Fruit fly (Drosophila melanogaster) whole organism, embryonic: Measurements from ENCODE around the gene CG6277.
A peak's percentile ranks its signal among the peaks of the same experiment; 100 is the strongest.

Experiments
- Abd-B ChIP-seq: fragments of 200-800 bp; sonication (Bioruptor generic); optimal IDR thresholded peaks from 2 replicates; lab custom pipeline; 2018; ENCODE audit warnings: missing biosample characterization, mild to moderate bottlenecking, missing genetic modification characterization, moderate library complexity
- Antp ChIP-seq: fragments of 200-800 bp; sonication (Bioruptor generic); optimal IDR thresholded peaks from 3 replicates; lab custom pipeline; 2016; ENCODE audit warnings: missing biosample characterization, missing genetic modification characterization
- Bgb ChIP-seq: fragments of 200-800 bp; sonication (Bioruptor generic); IDR thresholded peaks from 2 replicates; pipeline ENCODE4 v1.3.6; 2022; ENCODE audit warnings: missing biosample characterization, missing genetic modification characterization; ENCODE audit not compliant: partially characterized antibody
- CG10267 ChIP-seq: fragments of 200-800 bp; sonication (Bioruptor generic); optimal IDR thresholded peaks from 2 replicates; lab custom pipeline; 2018; ENCODE audit warnings: missing biosample characterization, mild to moderate bottlenecking, missing genetic modification characterization, moderate library complexity
- CG10543 ChIP-seq: fragments of 200-800 bp; sonication (Bioruptor generic); optimal IDR thresholded peaks from 3 replicates; lab custom pipeline; 2017; ENCODE audit warnings: missing biosample characterization, mild to moderate bottlenecking, missing genetic modification characterization, moderate library complexity
- CG10979 ChIP-seq: fragments of 200-800 bp; sonication (Bioruptor generic); optimal IDR thresholded peaks from 2 replicates; lab custom pipeline; 2018; ENCODE audit warnings: missing biosample characterization, mild to moderate bottlenecking, missing genetic modification characterization, moderate library complexity
- CG12659 ChIP-seq: fragments of 200-800 bp; sonication (Bioruptor generic); optimal IDR thresholded peaks from 3 replicates; lab custom pipeline; 2017; ENCODE audit warnings: mild to moderate bottlenecking, missing biosample characterization, missing genetic modification reagents, missing genetic modification characterization
- CG15073 ChIP-seq: fragments of 200-800 bp; sonication (Bioruptor generic); optimal IDR thresholded peaks from 2 replicates; lab custom pipeline; 2016; ENCODE audit warnings: missing biosample characterization, missing genetic modification characterization
- CG15514 ChIP-seq: fragments of 200-800 bp; sonication (Bioruptor generic); optimal IDR thresholded peaks from 3 replicates; lab custom pipeline; 2017; ENCODE audit warnings: missing biosample characterization, missing genetic modification characterization, mild to moderate bottlenecking, moderate library complexity, missing genetic modification reagents
- CG1603 ChIP-seq: fragments of 200-800 bp; sonication (Bioruptor generic); optimal IDR thresholded peaks from 2 replicates; lab custom pipeline; 2019; ENCODE audit warnings: missing biosample characterization, mild to moderate bottlenecking, missing genetic modification characterization, moderate library complexity
- CG1647 ChIP-seq: fragments of 200-800 bp; sonication (Bioruptor generic); optimal IDR thresholded peaks from 3 replicates; lab custom pipeline; 2016; ENCODE audit warnings: missing biosample characterization, missing genetic modification characterization
- CG18619 ChIP-seq: fragments of 200-800 bp; sonication (Bioruptor generic); optimal IDR thresholded peaks from 3 replicates; lab custom pipeline; 2017; ENCODE audit warnings: missing biosample characterization, mild to moderate bottlenecking, missing genetic modification characterization
- CG3065 ChIP-seq: fragments of 200-800 bp; sonication (Bioruptor generic); optimal IDR thresholded peaks from 2 replicates; lab custom pipeline; 2016; ENCODE audit warnings: missing biosample characterization, missing genetic modification characterization
- CG31224 ChIP-seq: fragments of 200-800 bp; sonication (Bioruptor generic); IDR thresholded peaks from 2 replicates; pipeline ENCODE4 v1.3.6; 2022; ENCODE audit warnings: missing biosample characterization, missing genetic modification characterization
- CG3281 ChIP-seq: fragments of 200-800 bp; sonication (Bioruptor generic); optimal IDR thresholded peaks from 3 replicates; lab custom pipeline; 2017; ENCODE audit warnings: missing biosample characterization, mild to moderate bottlenecking, missing genetic modification characterization
- CG34376 ChIP-seq: fragments of 200-800 bp; sonication (Bioruptor generic); optimal IDR thresholded peaks from 2 replicates; lab custom pipeline; 2018; ENCODE audit warnings: missing biosample characterization, mild to moderate bottlenecking, missing genetic modification characterization
- CG6272 ChIP-seq: fragments of 200-800 bp; sonication (Bioruptor generic); IDR thresholded peaks from 2 replicates; pipeline ENCODE4 v1.3.6; 2022; ENCODE audit warnings: missing biosample characterization, missing genetic modification characterization
- CG6689 ChIP-seq: fragments of 200-800 bp; sonication (Bioruptor generic); IDR thresholded peaks from 2 replicates; pipeline ENCODE4 v1.3.6; 2022; ENCODE audit warnings: missing biosample characterization, missing genetic modification characterization
- CG6791 ChIP-seq: fragments of 200-800 bp; sonication (Bioruptor generic); IDR thresholded peaks from 3 replicates; pipeline ENCODE4 v1.3.6; 2022; ENCODE audit warnings: missing biosample characterization, missing genetic modification characterization; ENCODE audit not compliant: partially characterized antibody
- CG7372 ChIP-seq: fragments of 200-800 bp; sonication (Bioruptor generic); IDR thresholded peaks from 2 replicates; pipeline ENCODE4 v1.3.6; 2022; ENCODE audit warnings: missing biosample characterization, missing genetic modification characterization
- CG9609 ChIP-seq: fragments of 200-800 bp; sonication (Bioruptor generic); optimal IDR thresholded peaks from 3 replicates; lab custom pipeline; 2016; ENCODE audit warnings: missing biosample characterization, missing genetic modification characterization
- Dp ChIP-seq: fragments of 200-800 bp; sonication (Bioruptor generic); optimal IDR thresholded peaks from 2 replicates; lab custom pipeline; 2018; ENCODE audit warnings: missing biosample characterization, mild to moderate bottlenecking, missing genetic modification characterization, moderate library complexity
- Dref ChIP-seq: fragments of 200-800 bp; sonication (Bioruptor generic); IDR thresholded peaks from 2 replicates; pipeline ENCODE4 v1.3.6; 2022; ENCODE audit warnings: missing biosample characterization, missing genetic modification characterization
- Fer1 ChIP-seq: fragments of 200-800 bp; sonication (Bioruptor generic); optimal IDR thresholded peaks from 2 replicates; lab custom pipeline; 2017; ENCODE audit warnings: missing biosample characterization, mild to moderate bottlenecking, missing genetic modification characterization
- Hr3 ChIP-seq: fragments of 200-800 bp; sonication (Bioruptor generic); optimal IDR thresholded peaks from 3 replicates; lab custom pipeline; 2016; ENCODE audit warnings: missing biosample characterization, missing genetic modification characterization
- MTF-1 ChIP-seq: fragments of 200-800 bp; sonication (Bioruptor generic); optimal IDR thresholded peaks from 2 replicates; lab custom pipeline; 2018; ENCODE audit warnings: missing biosample characterization, mild to moderate bottlenecking, missing genetic modification characterization, borderline replicate concordance
- Mad ChIP-seq: fragments of 200-800 bp; sonication (Bioruptor generic); optimal IDR thresholded peaks from 2 replicates; lab custom pipeline; 2016; ENCODE audit warnings: missing biosample characterization, missing genetic modification characterization
- Meics ChIP-seq: fragments of 200-800 bp; sonication (Bioruptor generic); optimal IDR thresholded peaks from 2 replicates; lab custom pipeline; 2017; ENCODE audit warnings: missing biosample characterization, mild to moderate bottlenecking, missing genetic modification characterization
- Myb ChIP-seq: fragments of 200-800 bp; sonication (Bioruptor generic); optimal IDR thresholded peaks from 2 replicates; lab custom pipeline; 2016; ENCODE audit warnings: missing biosample characterization, missing genetic modification characterization
- NFAT ChIP-seq: fragments of 200-800 bp; sonication (Bioruptor generic); IDR thresholded peaks from 2 replicates; pipeline ENCODE4 v1.3.6; 2022; ENCODE audit warnings: missing biosample characterization, missing genetic modification characterization
- Sox102F ChIP-seq: fragments of 200-800 bp; sonication (Bioruptor generic); optimal IDR thresholded peaks from 2 replicates; lab custom pipeline; 2018; ENCODE audit warnings: missing biosample characterization, mild to moderate bottlenecking, missing genetic modification characterization, moderate library complexity
- Vsx1 ChIP-seq: fragments of 200-800 bp; sonication (Bioruptor generic); optimal IDR thresholded peaks from 2 replicates; lab custom pipeline; 2017; ENCODE audit warnings: missing biosample characterization, mild to moderate bottlenecking, missing genetic modification characterization, missing genetic modification reagents
- YL-1 ChIP-seq: fragments of 200-800 bp; sonication (Bioruptor generic); optimal IDR thresholded peaks from 3 replicates; lab custom pipeline; 2017; ENCODE audit warnings: missing biosample characterization, mild to moderate bottlenecking, missing genetic modification characterization
- aop ChIP-seq: fragments of 200-800 bp; sonication (Bioruptor generic); IDR thresholded peaks from 2 replicates; pipeline ENCODE4 v1.3.6; 2022; ENCODE audit warnings: missing biosample characterization, missing genetic modification characterization
- ash1 ChIP-seq: fragments of 200-800 bp; sonication (Bioruptor generic); optimal IDR thresholded peaks from 2 replicates; lab custom pipeline; 2018; ENCODE audit warnings: missing biosample characterization, mild to moderate bottlenecking, missing genetic modification characterization
- bab2 ChIP-seq: fragments of 200-800 bp; sonication (Bioruptor generic); optimal IDR thresholded peaks from 2 replicates; lab custom pipeline; 2016; ENCODE audit warnings: missing biosample characterization, missing genetic modification characterization
- bigmax ChIP-seq: fragments of 200-800 bp; sonication (Bioruptor generic); optimal IDR thresholded peaks from 2 replicates; lab custom pipeline; 2018; ENCODE audit warnings: missing biosample characterization, mild to moderate bottlenecking, missing genetic modification characterization
- ci ChIP-seq: fragments of 200-800 bp; sonication (Bioruptor generic); IDR thresholded peaks from 3 replicates; pipeline ENCODE4 v1.3.6; 2022; ENCODE audit warnings: missing biosample characterization, missing genetic modification characterization
- gem ChIP-seq: fragments of 200-800 bp; sonication (Bioruptor generic); optimal IDR thresholded peaks from 2 replicates; lab custom pipeline; 2019; ENCODE audit warnings: missing biosample characterization, mild to moderate bottlenecking, missing genetic modification characterization, moderate library complexity
- grn ChIP-seq: fragments of 200-800 bp; sonication (Bioruptor generic); optimal IDR thresholded peaks from 3 replicates; lab custom pipeline; 2017; ENCODE audit warnings: missing biosample characterization, missing genetic modification characterization
- gsb ChIP-seq: fragments of 200-800 bp; sonication (Bioruptor generic); IDR thresholded peaks from 2 replicates; pipeline ENCODE4 v1.3.6; 2022; ENCODE audit warnings: missing biosample characterization, missing genetic modification characterization
- jigr1 ChIP-seq: fragments of 200-800 bp; sonication (Bioruptor generic); IDR thresholded peaks from 3 replicates; pipeline ENCODE4 v1.3.6; 2022; ENCODE audit warnings: missing biosample characterization, missing genetic modification characterization
- lab ChIP-seq: fragments of 200-800 bp; sonication (Bioruptor generic); optimal IDR thresholded peaks from 3 replicates; lab custom pipeline; 2017; ENCODE audit warnings: missing biosample characterization, missing genetic modification characterization, mild to moderate bottlenecking, moderate library complexity, missing genetic modification reagents
- odd ChIP-seq: fragments of 200-800 bp; sonication (Bioruptor generic); optimal IDR thresholded peaks from 2 replicates; lab custom pipeline; 2017; ENCODE audit warnings: missing biosample characterization, mild to moderate bottlenecking, missing genetic modification characterization
- pb ChIP-seq: fragments of 200-800 bp; sonication (Bioruptor generic); optimal IDR thresholded peaks from 3 replicates; lab custom pipeline; 2016; ENCODE audit warnings: missing biosample characterization, missing genetic modification characterization
- ro ChIP-seq: fragments of 200-800 bp; sonication (Bioruptor generic); IDR thresholded peaks from 2 replicates; pipeline ENCODE4 v1.3.6; 2022; ENCODE audit warnings: missing biosample characterization, missing genetic modification characterization
- sisA ChIP-seq: fragments of 200-800 bp; sonication (Bioruptor generic); IDR thresholded peaks from 2 replicates; pipeline ENCODE4 v1.3.6; 2022; ENCODE audit warnings: missing biosample characterization, missing genetic modification characterization
- slbo ChIP-seq: fragments of 200-800 bp; sonication (Bioruptor generic); IDR thresholded peaks from 2 replicates; pipeline ENCODE4 v1.3.6; 2022; ENCODE audit warnings: missing biosample characterization, missing genetic modification characterization
- ttk ChIP-seq: fragments of 200-800 bp; sonication (Bioruptor generic); IDR thresholded peaks from 2 replicates; pipeline ENCODE4 v2.1.2; 2022; ENCODE audit warnings: missing biosample characterization, missing genetic modification characterization
- vnd ChIP-seq: fragments of 200-800 bp; sonication (Bioruptor generic); IDR thresholded peaks from 3 replicates; pipeline ENCODE4 v1.3.6; 2022; ENCODE audit warnings: missing biosample characterization, missing genetic modification characterization; ENCODE audit not compliant: partially characterized antibody
- zen2 ChIP-seq: fragments of 200-800 bp; sonication (Bioruptor generic); IDR thresholded peaks from 3 replicates; pipeline ENCODE4 v1.3.6; 2022; ENCODE audit warnings: missing biosample characterization, missing genetic modification characterization; ENCODE audit not compliant: partially characterized antibody

The CG6277 gene

DNA sequence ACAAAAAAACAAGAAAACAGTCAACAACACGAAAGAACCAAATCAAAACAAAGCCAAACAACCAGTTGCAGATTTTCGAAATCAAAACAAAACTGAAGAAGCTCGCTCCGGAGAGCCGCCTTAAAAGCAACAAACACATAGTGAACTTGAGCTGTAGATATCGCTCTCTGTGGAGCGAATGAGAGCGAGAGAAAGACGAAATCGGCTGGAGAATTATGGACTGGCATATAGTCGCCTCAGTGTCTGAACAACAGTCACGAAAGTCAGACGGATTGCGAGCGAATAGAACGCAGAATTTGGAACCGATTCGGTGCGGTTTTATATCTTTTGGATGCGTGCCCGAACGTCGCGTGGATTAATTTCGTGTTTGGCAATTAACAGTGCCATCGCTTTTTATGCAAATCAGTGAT is 42.7 kb downstream of the CG6277 start (continued):
- TF ChIP-seq Meics (GFP tag; lab: Kevin White, UChicago) (no peak), CG15514 (GFP tag; lab: Kevin White, UChicago) (peak; percentile 6), jigr1 (GFP tag; lab: Robert Waterston, UW) (no peak), CG6272 (GFP tag; lab: Robert Waterston, UW) (no peak), CG10267 (no peak), MTF-1 (peak; percentile 16), gem (tag; lab: Kevin White, UChicago) (no peak), Fer1 (peak; percentile 37), CG3281 (GFP tag; lab: Kevin White, UChicago) (peak; percentile 48), YL-1 (no peak), gsb (GFP tag; lab: Robert Waterston, UW) (no peak), Myb (no peak), ci (GFP tag; lab: Robert Waterston, UW) (peak; percentile 38; the same call in 1 of the 3 replicates), CG10979 (tag; lab: Kevin White, UChicago) (no peak), Dref (GFP tag; lab: Robert Waterston, UW) (no peak), aop (no peak), vnd (no peak), grn (GFP tag; lab: Kevin White, UChicago) (no peak), CG18619 (GFP tag; lab: Kevin White, UChicago) (no peak), CG31224 (GFP tag; lab: Robert Waterston, UW) (no peak), CG1647 (GFP tag; lab: Kevin White, UChicago) (no peak), bab2 (GFP tag; lab: Kevin White, UChicago) (no peak), CG3065 (GFP tag; lab: Kevin White, UChicago) (no peak), pb (GFP tag; lab: Kevin White, UChicago) (peak; percentile 19), sisA (GFP tag; lab: Robert Waterston, UW) (no peak), CG6689 (GFP tag; lab: Robert Waterston, UW) (no peak), CG15073 (GFP tag; lab: Kevin White, UChicago) (no peak), CG6791 (GFP tag; lab: Robert Waterston, UW) (no peak), ash1 (GFP tag; lab: Kevin White, UChicago) (no peak), zen2 (peak; percentile 37; the same call in 2 of the 3 replicates), slbo (GFP tag; lab: Robert Waterston, UW) (peak; percentile 35), ro (GFP tag; lab: Robert Waterston, UW) (no peak), CG7372 (GFP tag; lab: Robert Waterston, UW) (no peak), Dp (GFP tag; lab: Kevin White, UChicago) (no peak), Bgb (GFP tag; lab: Robert Waterston, UW) (peak; percentile 37; the same call in 1 of the 2 replicates), Mad (no peak), ttk (no peak), Abd-B (no peak), lab (GFP tag; lab: Kevin White, UChicago) (peak; percentile 65), Hr3 (no peak), Antp (GFP tag; lab: Kevin White, UChicago) (no peak), bigmax (GFP tag; lab: Kevin White, UChicago) (no peak), CG1603 (tag; lab: Kevin White, UChicago) (no peak), Vsx1 (GFP tag; lab: Kevin White, UChicago) (peak; percentile 28), CG12659 (no peak), Sox102F (GFP tag; lab: Kevin White, UChicago) (no peak), odd (GFP tag; lab: Kevin White, UChicago) (no peak), CG10543 (GFP tag; lab: Kevin White, UChicago) (peak; percentile 54), CG34376 (peak; percentile 66), CG9609 (no peak), NFAT (GFP tag; lab: Robert Waterston, UW) (peak; percentile 39; the same call in 1 of the 2 replicates)
